Fruit fly (Drosophila melanogaster) whole organism, embryonic: Measurements from ENCODE around the gene CG15435.

Source experiments
- Atf6 ChIP-seq: fragments of 200-800 bp; sonication (Bioruptor generic); IDR thresholded peaks from 2 replicates; pipeline ENCODE4 v1.3.6; 2022; ENCODE audit warnings: missing biosample characterization, missing genetic modification characterization
- CG11504 ChIP-seq: fragments of 200-800 bp; sonication (Bioruptor generic); optimal IDR thresholded peaks from 3 replicates; lab custom pipeline; 2019; ENCODE audit warnings: missing biosample characterization, mild to moderate bottlenecking, missing genetic modification characterization, moderate library complexity
- CG12219 ChIP-seq: fragments of 200-800 bp; sonication (Bioruptor generic); optimal IDR thresholded peaks from 3 replicates; lab custom pipeline; 2018; ENCODE audit warnings: missing biosample characterization, mild to moderate bottlenecking, missing genetic modification characterization
- CG12659 ChIP-seq: fragments of 200-800 bp; sonication (Bioruptor generic); optimal IDR thresholded peaks from 3 replicates; lab custom pipeline; 2017; ENCODE audit warnings: mild to moderate bottlenecking, missing biosample characterization, missing genetic modification reagents, missing genetic modification characterization
- CG15011 ChIP-seq: fragments of 200-800 bp; sonication (Bioruptor generic); optimal IDR thresholded peaks from 3 replicates; lab custom pipeline; 2018; ENCODE audit warnings: missing biosample characterization, mild to moderate bottlenecking, missing genetic modification characterization
- CG15479 ChIP-seq: fragments of 200-800 bp; sonication (Bioruptor generic); optimal IDR thresholded peaks from 3 replicates; lab custom pipeline; 2019; ENCODE audit warnings: missing biosample characterization, mild to moderate bottlenecking, missing genetic modification characterization, moderate library complexity
- CG1603 ChIP-seq: fragments of 200-800 bp; sonication (Bioruptor generic); optimal IDR thresholded peaks from 2 replicates; lab custom pipeline; 2019; ENCODE audit warnings: missing biosample characterization, mild to moderate bottlenecking, missing genetic modification characterization, moderate library complexity
- CG17186 ChIP-seq: fragments of 200-800 bp; sonication (Bioruptor generic); optimal IDR thresholded peaks from 3 replicates; lab custom pipeline; 2017; ENCODE audit warnings: missing biosample characterization, missing genetic modification reagents, missing genetic modification characterization
- CG17829 ChIP-seq: fragments of 200-800 bp; optimal IDR thresholded peaks from 2 replicates; lab custom pipeline; 2019; ENCODE audit warnings: missing biosample characterization, mild to moderate bottlenecking, missing genetic modification characterization, moderate library complexity
- CG2120 ChIP-seq: fragments of 200-800 bp; sonication (Bioruptor generic); optimal IDR thresholded peaks from 3 replicates; lab custom pipeline; 2016; ENCODE audit warnings: missing biosample characterization, missing genetic modification characterization
- CG30020 ChIP-seq: fragments of 200-800 bp; optimal IDR thresholded peaks from 2 replicates; lab custom pipeline; 2019; ENCODE audit warnings: missing biosample characterization, mild to moderate bottlenecking, missing genetic modification characterization, moderate library complexity
- CG31224 ChIP-seq: fragments of 200-800 bp; sonication (Bioruptor generic); IDR thresholded peaks from 2 replicates; pipeline ENCODE4 v1.3.6; 2022; ENCODE audit warnings: missing biosample characterization, missing genetic modification characterization
- CG3163 ChIP-seq: fragments of 200-800 bp; sonication (Bioruptor generic); optimal IDR thresholded peaks from 3 replicates; lab custom pipeline; 2016; ENCODE audit warnings: missing biosample characterization, missing genetic modification characterization
- CG32772 ChIP-seq: fragments of 200-800 bp; sonication (Bioruptor generic); IDR thresholded peaks from 2 replicates; pipeline ENCODE4 v1.3.6; 2022; ENCODE audit warnings: missing biosample characterization, missing genetic modification characterization
- CG34224 ChIP-seq: fragments of 200-800 bp; sonication (Bioruptor generic); IDR thresholded peaks from 3 replicates; pipeline ENCODE4 v1.3.6; 2022; ENCODE audit warnings: missing biosample characterization, missing genetic modification characterization; ENCODE audit not compliant: partially characterized antibody
- CG34376 ChIP-seq: fragments of 200-800 bp; sonication (Bioruptor generic); optimal IDR thresholded peaks from 2 replicates; lab custom pipeline; 2018; ENCODE audit warnings: missing biosample characterization, mild to moderate bottlenecking, missing genetic modification characterization
- CG4730 ChIP-seq: fragments of 200-800 bp; sonication (Bioruptor generic); IDR thresholded peaks from 2 replicates; pipeline ENCODE4 v1.3.6; 2022; ENCODE audit warnings: missing biosample characterization, missing genetic modification characterization
- CG6683 ChIP-seq: fragments of 200-800 bp; sonication (Bioruptor generic); optimal IDR thresholded peaks from 2 replicates; lab custom pipeline; 2017; ENCODE audit warnings: missing biosample characterization, mild to moderate bottlenecking, missing genetic modification characterization, missing genetic modification reagents
- CG6791 ChIP-seq: fragments of 200-800 bp; sonication (Bioruptor generic); IDR thresholded peaks from 3 replicates; pipeline ENCODE4 v1.3.6; 2022; ENCODE audit warnings: missing biosample characterization, missing genetic modification characterization; ENCODE audit not compliant: partially characterized antibody
- CG7963 ChIP-seq: fragments of 200-800 bp; sonication (Bioruptor generic); IDR thresholded peaks from 3 replicates; pipeline ENCODE4 v1.3.6; 2022; ENCODE audit warnings: missing biosample characterization, missing genetic modification characterization; ENCODE audit not compliant: partially characterized antibody
- CG8924 ChIP-seq: fragments of 200-800 bp; optimal IDR thresholded peaks from 3 replicates; lab custom pipeline; 2019; ENCODE audit warnings: missing biosample characterization, mild to moderate bottlenecking, missing genetic modification characterization, moderate library complexity
- CG9817 ChIP-seq: fragments of 200-800 bp; sonication (Bioruptor generic); optimal IDR thresholded peaks from 2 replicates; lab custom pipeline; 2018; ENCODE audit warnings: missing biosample characterization, mild to moderate bottlenecking, missing genetic modification characterization, moderate library complexity
- D19B ChIP-seq: fragments of 200-800 bp; sonication (Bioruptor generic); optimal IDR thresholded peaks from 2 replicates; lab custom pipeline; 2017; ENCODE audit warnings: missing biosample characterization, mild to moderate bottlenecking, missing genetic modification characterization
- Eip74EF ChIP-seq, 2 experiments: fragments of 200-800 bp in 1 of 2; fragments of >200 bp in 1 of 2; sonication (Bioruptor generic) in 1 of 2; optimal IDR thresholded peaks; 2 replicates each; lab custom pipeline; 2017 to 2019; ENCODE audit warnings: missing biosample characterization in 2 of 2, missing genetic modification characterization in 2 of 2, mild to moderate bottlenecking in 1 of 2, moderate library complexity in 1 of 2
- MBD-R2 ChIP-seq: fragments of 200-800 bp; sonication (Bioruptor generic); IDR thresholded peaks from 2 replicates; pipeline ENCODE4 v1.3.6; 2022; ENCODE audit warnings: missing biosample characterization, missing genetic modification characterization
- Mad ChIP-seq: fragments of 200-800 bp; sonication (Bioruptor generic); optimal IDR thresholded peaks from 2 replicates; lab custom pipeline; 2016; ENCODE audit warnings: missing biosample characterization, missing genetic modification characterization
- Mes4 ChIP-seq: fragments of 200-800 bp; sonication (Bioruptor generic); optimal IDR thresholded peaks from 2 replicates; lab custom pipeline; 2016; ENCODE audit warnings: missing biosample characterization, missing genetic modification characterization
- Opbp ChIP-seq: fragments of 200-800 bp; sonication (Bioruptor generic); IDR thresholded peaks from 3 replicates; pipeline ENCODE4 v1.3.6; 2022; ENCODE audit warnings: missing biosample characterization, missing genetic modification characterization; ENCODE audit not compliant: partially characterized antibody
- Xrp1 ChIP-seq: fragments of 200-800 bp; sonication (Bioruptor generic); IDR thresholded peaks from 2 replicates; pipeline ENCODE4 v1.3.6; 2022; ENCODE audit warnings: missing biosample characterization, missing genetic modification characterization
- al ChIP-seq: fragments of 200-800 bp; sonication (Bioruptor generic); IDR thresholded peaks from 2 replicates; pipeline ENCODE4 v1.3.6; 2022; ENCODE audit warnings: missing biosample characterization, missing genetic modification characterization
- bsh ChIP-seq, 2 experiments: fragments of 200-800 bp; sonication (Bioruptor generic); optimal IDR thresholded peaks; 2 replicates each; lab custom pipeline; 2017 to 2018; ENCODE audit warnings: mild to moderate bottlenecking in 2 of 2, missing biosample characterization in 2 of 2, missing genetic modification characterization in 2 of 2, moderate library complexity in 1 of 2
- cato ChIP-seq: fragments of 200-800 bp; sonication (Bioruptor generic); optimal IDR thresholded peaks from 2 replicates; lab custom pipeline; 2016; ENCODE audit warnings: missing biosample characterization, missing genetic modification characterization, borderline replicate concordance
- fru ChIP-seq: fragments of >200 bp; optimal IDR thresholded peaks from 2 replicates; lab custom pipeline; 2017
- gfzf ChIP-seq: fragments of 200-800 bp; sonication (Bioruptor generic); optimal IDR thresholded peaks from 2 replicates; lab custom pipeline; 2016; ENCODE audit warnings: missing biosample characterization, mild to moderate bottlenecking, missing genetic modification characterization, moderate library complexity
- grau ChIP-seq: fragments of 200-800 bp; optimal IDR thresholded peaks from 3 replicates; lab custom pipeline; 2019; ENCODE audit warnings: missing biosample characterization, mild to moderate bottlenecking, missing genetic modification characterization, moderate library complexity
- jing ChIP-seq: fragments of 200-800 bp; sonication (Bioruptor generic); optimal IDR thresholded peaks from 2 replicates; lab custom pipeline; 2018; ENCODE audit warnings: missing biosample characterization, mild to moderate bottlenecking, missing genetic modification characterization
- lilli ChIP-seq: fragments of 200-800 bp; sonication (Bioruptor generic); optimal IDR thresholded peaks from 3 replicates; lab custom pipeline; 2016; ENCODE audit warnings: missing biosample characterization, missing genetic modification characterization
- nmo ChIP-seq: fragments of 200-800 bp; sonication (Bioruptor generic); optimal IDR thresholded peaks from 2 replicates; lab custom pipeline; 2018; ENCODE audit warnings: missing biosample characterization, mild to moderate bottlenecking, missing genetic modification characterization, moderate library complexity
- prd ChIP-seq, 3 experiments: fragments of >200 bp in 2 of 3; fragments of 200-800 bp in 1 of 3; sonication (Bioruptor generic) in 1 of 3; optimal IDR thresholded peaks in 2 of 3; IDR thresholded peaks in 1 of 3; 2 replicates in 2 of 3; 3 replicates in 1 of 3; pipeline versions ENCODE4 v1.3.6 to Lab custom; 2017 to 2022; ENCODE audit warnings: missing biosample characterization in 1 of 3, missing genetic modification characterization in 1 of 3
- pzg ChIP-seq: fragments of 200-800 bp; sonication (Bioruptor generic); optimal IDR thresholded peaks from 3 replicates; lab custom pipeline; 2018; ENCODE audit warnings: missing biosample characterization, mild to moderate bottlenecking, missing genetic modification characterization, moderate library complexity
- row ChIP-seq: fragments of 200-800 bp; sonication (Bioruptor generic); IDR thresholded peaks from 3 replicates; pipeline ENCODE4 v1.3.6; 2022; ENCODE audit warnings: missing biosample characterization, missing genetic modification characterization
- sens ChIP-seq: fragments of 200-800 bp; sonication (Bioruptor generic); peaks from one replicate; lab custom pipeline; 2016; ENCODE audit warnings: missing biosample characterization, missing genetic modification characterization
- sna ChIP-seq: fragments of 200-800 bp; sonication (Bioruptor generic); IDR thresholded peaks from 2 replicates; pipeline ENCODE4 v1.3.6; 2022; ENCODE audit warnings: missing biosample characterization, missing genetic modification characterization; ENCODE audit not compliant: partially characterized antibody
- toy ChIP-seq: fragments of 200-800 bp; sonication (Bioruptor generic); IDR thresholded peaks from 2 replicates; pipeline ENCODE4 v1.3.6; 2022; ENCODE audit warnings: missing biosample characterization, missing genetic modification characterization
- unc-4 ChIP-seq: fragments of 200-800 bp; sonication (Bioruptor generic); IDR thresholded peaks from 2 replicates; pipeline ENCODE4 v1.3.6; 2022; ENCODE audit warnings: missing biosample characterization, missing genetic modification characterization; ENCODE audit not compliant: partially characterized antibody
- unpg ChIP-seq: fragments of 200-800 bp; sonication (Bioruptor generic); optimal IDR thresholded peaks from 3 replicates; lab custom pipeline; 2018; ENCODE audit warnings: missing biosample characterization, mild to moderate bottlenecking, missing genetic modification characterization, moderate library complexity
- usp ChIP-seq: fragments of >200 bp; optimal IDR thresholded peaks from 2 replicates; lab custom pipeline; 2017; ENCODE audit warnings: missing biosample characterization, missing genetic modification characterization
- vfl ChIP-seq: fragments of 200-800 bp; sonication (Bioruptor generic); optimal IDR thresholded peaks from 2 replicates; lab custom pipeline; 2016; ENCODE audit warnings: missing biosample characterization, missing genetic modification characterization

The CG15435 gene

DNA sequence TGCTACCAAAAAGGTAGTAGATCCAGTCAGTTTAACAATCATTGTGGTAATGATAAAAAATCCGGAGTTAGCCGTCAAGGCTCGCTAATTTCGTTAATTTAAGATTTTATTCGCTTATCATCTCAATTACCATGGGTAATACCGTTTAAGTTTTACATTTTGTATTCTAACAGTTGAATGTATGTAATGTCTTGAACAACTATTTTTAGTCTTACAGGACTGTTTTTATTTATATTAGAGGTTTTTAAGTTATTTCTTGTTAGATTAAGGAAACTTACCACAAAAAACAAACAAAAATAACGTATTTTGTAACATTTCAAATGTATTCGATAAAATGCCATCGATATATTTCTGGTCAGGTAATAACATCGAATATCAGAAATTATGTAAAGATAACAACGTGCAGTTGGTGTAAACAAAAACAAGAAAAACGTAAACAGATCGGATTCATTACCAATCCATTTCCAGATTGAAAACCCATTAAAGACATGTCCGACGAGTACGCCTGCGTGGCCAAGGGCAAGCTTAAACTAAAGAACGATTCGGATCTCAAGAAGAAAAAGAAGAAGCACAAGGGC lies 17.4 kb upstream of the CG15435 start, which contains the start of the genes Sfp24F and CG15432 (continued):
- TF ChIP-seq CG15011 (GFP tag; lab: Kevin White, UChicago), result no peak
- peak; percentile 61; the same call in 1 of the 3 replicates for TF ChIP-seq CG6791
- TF ChIP-seq CG31224 (GFP tag; lab: Robert Waterston, UW), result no peak
- TF ChIP-seq Opbp (GFP tag; lab: Robert Waterston, UW), result peak; percentile 39; the same call in 1 of the 3 replicates
- peak; percentile 56 for TF ChIP-seq pzg (GFP tag; lab: Kevin White, UChicago)
- TF ChIP-seq CG8924 (tag; lab: Kevin White, UChicago), result no peak
- no peak for TF ChIP-seq cato (GFP tag; lab: Kevin White, UChicago)
- TF ChIP-seq CG4730 (GFP tag; lab: Robert Waterston, UW), result no peak
- TF ChIP-seq nmo (GFP tag; lab: Kevin White, UChicago), result no peak
- no peak for TF ChIP-seq Mes4
- TF ChIP-seq CG3163 (GFP tag; lab: Kevin White, UChicago), result no peak
- TF ChIP-seq unpg (GFP tag; lab: Kevin White, UChicago), result no peak
- no peak for TF ChIP-seq CG32772 (GFP tag; lab: Robert Waterston, UW)

DNA sequence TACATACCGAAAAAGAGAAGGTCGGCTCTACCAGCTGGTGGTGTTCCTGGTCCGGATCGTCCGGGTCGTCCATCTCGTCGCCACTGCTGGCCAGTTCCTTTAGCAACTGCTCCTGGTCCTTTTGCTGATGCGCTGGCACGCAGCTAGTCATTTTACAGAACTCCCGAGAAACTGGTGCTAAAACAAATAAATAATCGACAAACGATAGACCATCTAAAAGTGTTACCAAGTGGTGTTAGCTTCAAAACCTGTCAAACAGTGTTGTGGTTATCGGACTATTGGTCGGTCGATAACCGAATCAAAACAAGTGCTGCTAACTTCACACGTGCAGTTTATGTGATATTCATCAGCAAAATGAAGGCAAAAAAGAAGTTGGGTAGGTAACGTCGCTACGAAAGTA lies 15.1 kb upstream of the CG15435 start, which contains the start of the genes morgue and Elp3:
morgue (minus strand) TSS at position 224 of the 400 bp plus-strand sequence.
Elp3 (plus strand) TSS at position 276 of the 400 bp plus-strand sequence.
- TF ChIP-seq CG7963 (GFP tag; lab: Robert Waterston, UW) (peak; percentile 83), CG34376 (GFP tag; lab: Kevin White, UChicago) (no peak), grau (tag; lab: Kevin White, UChicago) (peak; percentile 14), Atf6 (GFP tag; lab: Robert Waterston, UW) (no peak), Eip74EF (GFP tag; optimal IDR thresholded peaks at IDR 0.05; lab: Kevin White, UChicago) (no peak), fru (lab: Kevin White, UChicago) (no peak), lilli (GFP tag; lab: Kevin White, UChicago) (no peak), CG15479 (GFP tag; lab: Kevin White, UChicago) (no peak), vfl (GFP tag; lab: Kevin White, UChicago) (no peak), sna (GFP tag; lab: Robert Waterston, UW) (peak; percentile 68), CG12659 (GFP tag; lab: Kevin White, UChicago) (peak; percentile 49), bsh (GFP tag; optimal IDR thresholded peaks at IDR 0.05; lab: Kevin White, UChicago) (no peak), CG12219 (no peak), gfzf (GFP tag; lab: Kevin White, UChicago) (peak; percentile 81), CG1603 (tag; lab: Kevin White, UChicago) (peak; percentile 94), CG34224 (GFP tag; lab: Robert Waterston, UW) (peak; percentile 78), D19B (no peak), CG11504 (tag; lab: Kevin White, UChicago) (no peak), CG6683 (GFP tag; lab: Kevin White, UChicago) (no peak), CG2120 (GFP tag; lab: Kevin White, UChicago) (no peak), CG30020 (tag; lab: Kevin White, UChicago) (peak; percentile 25), sens (peak; percentile 56), al (GFP tag; lab: Robert Waterston, UW) (no peak), Xrp1 (0 out of 2 replicates have a peak, but pooled peaks have one; percentile 6), unc-4 (GFP tag; lab: Robert Waterston, UW) (peak; percentile 56), prd (optimal IDR thresholded peaks at IDR 0.05; lab: Kevin White, UChicago) (no peak), prd (GFP tag; IDR thresholded peaks at IDR 0.05; lab: Robert Waterston, UW) (no peak), CG17829 (tag; lab: Kevin White, UChicago) (peak; percentile 49), row (GFP tag; lab: Robert Waterston, UW) (0 out of 3 replicates have a peak, but pooled peaks have one; percentile 14), toy (GFP tag; lab: Robert Waterston, UW) (no peak), MBD-R2 (peak; percentile 84), CG9817 (tag; lab: Kevin White, UChicago) (no peak), Mad (GFP tag; lab: Kevin White, UChicago) (no peak), usp (GFP tag; lab: Kevin White, UChicago) (no peak), CG17186 (GFP tag; lab: Kevin White, UChicago) (no peak), jing (GFP tag; lab: Kevin White, UChicago) (no peak)
